Fruit fly (Drosophila melanogaster) whole organism, embryonic: ENCODE measurements around the gene CG12177.

Experiments used
- Ada2b ChIP-seq: fragments of 200-800 bp; sonication (Bioruptor generic); IDR thresholded peaks from 2 replicates; pipeline ENCODE4 v1.3.6; 2022; ENCODE audit warnings: missing biosample characterization, missing genetic modification characterization
- Atf3 ChIP-seq: fragments of 200-800 bp; sonication (Bioruptor generic); optimal IDR thresholded peaks from 3 replicates; lab custom pipeline; 2016; ENCODE audit warnings: missing biosample characterization, missing genetic modification characterization
- BtbVII ChIP-seq: fragments of 200-800 bp; sonication (Bioruptor generic); optimal IDR thresholded peaks from 3 replicates; lab custom pipeline; 2017; ENCODE audit warnings: missing biosample characterization, mild to moderate bottlenecking, missing genetic modification characterization
- C15 ChIP-seq: fragments of 200-800 bp; sonication (Bioruptor generic); IDR thresholded peaks from 3 replicates; pipeline ENCODE4 v1.3.6; 2022; ENCODE audit warnings: missing biosample characterization, missing genetic modification characterization
- CG10979 ChIP-seq: fragments of 200-800 bp; sonication (Bioruptor generic); optimal IDR thresholded peaks from 2 replicates; lab custom pipeline; 2018; ENCODE audit warnings: missing biosample characterization, mild to moderate bottlenecking, missing genetic modification characterization, moderate library complexity
- CG11085 ChIP-seq: fragments of 200-800 bp; sonication (Bioruptor generic); IDR thresholded peaks from 2 replicates; pipeline ENCODE4 v1.3.6; 2022; ENCODE audit warnings: missing biosample characterization, missing genetic modification characterization
- CG12219 ChIP-seq: fragments of 200-800 bp; sonication (Bioruptor generic); optimal IDR thresholded peaks from 3 replicates; lab custom pipeline; 2018; ENCODE audit warnings: missing biosample characterization, mild to moderate bottlenecking, missing genetic modification characterization
- CG1233 ChIP-seq: fragments of 200-800 bp; sonication (Bioruptor generic); optimal IDR thresholded peaks from 4 replicates; lab custom pipeline; 2018; ENCODE audit warnings: missing biosample characterization, mild to moderate bottlenecking, missing genetic modification characterization
- CG13287 ChIP-seq: fragments of 200-800 bp; sonication (Bioruptor generic); IDR thresholded peaks from 2 replicates; pipeline ENCODE4 v1.3.6; 2022; ENCODE audit warnings: missing biosample characterization, missing genetic modification characterization; ENCODE audit not compliant: partially characterized antibody
- CG13894 ChIP-seq: fragments of 200-800 bp; sonication (Bioruptor generic); optimal IDR thresholded peaks from 3 replicates; lab custom pipeline; 2018; ENCODE audit warnings: missing biosample characterization, mild to moderate bottlenecking, missing genetic modification characterization, moderate library complexity
- CG14667 ChIP-seq: fragments of 200-800 bp; sonication (Bioruptor generic); IDR thresholded peaks from 2 replicates; pipeline ENCODE4 v1.3.6; 2022; ENCODE audit warnings: missing biosample characterization, missing genetic modification characterization
- CG17328 ChIP-seq: fragments of 200-800 bp; sonication (Bioruptor generic); IDR thresholded peaks from 2 replicates; pipeline ENCODE4 v1.3.6; 2022; ENCODE audit warnings: missing biosample characterization, missing genetic modification characterization
- CG18262 ChIP-seq: fragments of 200-800 bp; optimal IDR thresholded peaks from 3 replicates; lab custom pipeline; 2019; ENCODE audit warnings: missing biosample characterization, mild to moderate bottlenecking, missing genetic modification characterization, moderate library complexity
- CG2199 ChIP-seq: fragments of 200-800 bp; sonication (Bioruptor generic); IDR thresholded peaks from 3 replicates; pipeline ENCODE4 v1.3.6; 2022; ENCODE audit warnings: missing biosample characterization, missing genetic modification characterization
- CG2678 ChIP-seq: fragments of 200-800 bp; sonication (Bioruptor generic); optimal IDR thresholded peaks from 3 replicates; lab custom pipeline; 2019; ENCODE audit warnings: missing biosample characterization, mild to moderate bottlenecking, missing genetic modification characterization, moderate library complexity
- CG2712 ChIP-seq: fragments of 200-800 bp; optimal IDR thresholded peaks from 3 replicates; lab custom pipeline; 2019; ENCODE audit warnings: missing biosample characterization, mild to moderate bottlenecking, missing genetic modification characterization, moderate library complexity
- CG3065 ChIP-seq: fragments of 200-800 bp; sonication (Bioruptor generic); optimal IDR thresholded peaks from 2 replicates; lab custom pipeline; 2016; ENCODE audit warnings: missing biosample characterization, missing genetic modification characterization
- CG33557 ChIP-seq: fragments of 200-800 bp; sonication (Bioruptor generic); optimal IDR thresholded peaks from 2 replicates; lab custom pipeline; 2019; ENCODE audit warnings: missing biosample characterization, mild to moderate bottlenecking, missing genetic modification characterization, moderate library complexity
- CG4360 ChIP-seq: fragments of 200-800 bp; sonication (Bioruptor generic); IDR thresholded peaks from 2 replicates; pipeline ENCODE4 v1.3.6; 2022; ENCODE audit warnings: missing biosample characterization, missing genetic modification characterization
- CG4820 ChIP-seq: fragments of 200-800 bp; sonication (Bioruptor generic); optimal IDR thresholded peaks from 3 replicates; lab custom pipeline; 2016; ENCODE audit warnings: missing biosample characterization, missing genetic modification characterization
- CG7928 ChIP-seq: fragments of 200-800 bp; sonication (Bioruptor generic); optimal IDR thresholded peaks from 2 replicates; lab custom pipeline; 2017; ENCODE audit warnings: missing biosample characterization, mild to moderate bottlenecking, missing genetic modification characterization
- D19A ChIP-seq: fragments of 200-800 bp; optimal IDR thresholded peaks from 3 replicates; lab custom pipeline; 2019; ENCODE audit warnings: missing biosample characterization, mild to moderate bottlenecking, missing genetic modification characterization, moderate library complexity
- Dbx ChIP-seq: fragments of 200-800 bp; sonication (Bioruptor generic); IDR thresholded peaks from 3 replicates; pipeline ENCODE4 v1.3.6; 2022; ENCODE audit warnings: missing biosample characterization, missing genetic modification characterization
- Elba2 ChIP-seq: fragments of 200-800 bp; sonication (Bioruptor generic); optimal IDR thresholded peaks from 3 replicates; lab custom pipeline; 2016; ENCODE audit warnings: missing biosample characterization, missing genetic modification characterization
- Hmr ChIP-seq: fragments of 200-800 bp; sonication (Bioruptor generic); optimal IDR thresholded peaks from 3 replicates; lab custom pipeline; 2017; ENCODE audit warnings: mild to moderate bottlenecking, missing biosample characterization, missing genetic modification reagents, missing genetic modification characterization
- Hr39 ChIP-seq: fragments of >200 bp; optimal IDR thresholded peaks from 2 replicates; lab custom pipeline; 2017
- Kr ChIP-seq: fragments of 200-800 bp; sonication (Bioruptor generic); optimal IDR thresholded peaks from 2 replicates; lab custom pipeline; 2017; ENCODE audit warnings: missing biosample characterization, mild to moderate bottlenecking, missing genetic modification characterization
- MBD-R2 ChIP-seq: fragments of 200-800 bp; sonication (Bioruptor generic); IDR thresholded peaks from 2 replicates; pipeline ENCODE4 v1.3.6; 2022; ENCODE audit warnings: missing biosample characterization, missing genetic modification characterization
- Poxn ChIP-seq: fragments of 200-800 bp; sonication (Bioruptor generic); IDR thresholded peaks from 2 replicates; pipeline ENCODE4 v1.3.6; 2022; ENCODE audit warnings: missing biosample characterization, missing genetic modification characterization
- Sry-β ChIP-seq: fragments of 200-800 bp; sonication (Bioruptor generic); optimal IDR thresholded peaks from 2 replicates; lab custom pipeline; 2018; ENCODE audit warnings: missing biosample characterization, mild to moderate bottlenecking, missing genetic modification characterization, moderate library complexity
- Taf1 ChIP-seq: fragments of 200-800 bp; sonication (Bioruptor generic); IDR thresholded peaks from 2 replicates; pipeline ENCODE4 v1.3.6; 2022; ENCODE audit warnings: missing biosample characterization, missing genetic modification characterization
- ac ChIP-seq: fragments of 200-800 bp; sonication (Bioruptor generic); optimal IDR thresholded peaks from 3 replicates; lab custom pipeline; 2017; ENCODE audit warnings: missing biosample characterization, mild to moderate bottlenecking, missing genetic modification characterization
- bbx ChIP-seq: fragments of 200-800 bp; sonication (Bioruptor generic); IDR thresholded peaks from 2 replicates; pipeline ENCODE4 v1.3.6; 2022; ENCODE audit warnings: missing biosample characterization, missing genetic modification characterization; ENCODE audit not compliant: partially characterized antibody
- bcd ChIP-seq: fragments of 200-800 bp; sonication (Bioruptor generic); optimal IDR thresholded peaks from 2 replicates; lab custom pipeline; 2017; ENCODE audit warnings: missing biosample characterization, mild to moderate bottlenecking, missing genetic modification characterization
- br ChIP-seq: fragments of >200 bp; optimal IDR thresholded peaks from 2 replicates; lab custom pipeline; 2017
- da ChIP-seq: fragments of 200-800 bp; sonication (Bioruptor generic); optimal IDR thresholded peaks from 2 replicates; lab custom pipeline; 2016; ENCODE audit warnings: missing biosample characterization, missing genetic modification characterization
- her ChIP-seq: fragments of 200-800 bp; sonication (Bioruptor generic); optimal IDR thresholded peaks from 2 replicates; lab custom pipeline; 2016; ENCODE audit warnings: missing biosample characterization, missing genetic modification characterization
- nmo ChIP-seq: fragments of 200-800 bp; sonication (Bioruptor generic); optimal IDR thresholded peaks from 2 replicates; lab custom pipeline; 2018; ENCODE audit warnings: missing biosample characterization, mild to moderate bottlenecking, missing genetic modification characterization, moderate library complexity
- oc ChIP-seq: fragments of 200-800 bp; sonication (Bioruptor generic); optimal IDR thresholded peaks from 2 replicates; lab custom pipeline; 2018; ENCODE audit warnings: missing biosample characterization, mild to moderate bottlenecking, missing genetic modification characterization, moderate library complexity
- psq ChIP-seq: fragments of 200-800 bp; sonication (Bioruptor generic); optimal IDR thresholded peaks from 2 replicates; lab custom pipeline; 2017; ENCODE audit warnings: missing biosample characterization, missing genetic modification characterization
- pzg ChIP-seq: fragments of 200-800 bp; sonication (Bioruptor generic); optimal IDR thresholded peaks from 3 replicates; lab custom pipeline; 2018; ENCODE audit warnings: missing biosample characterization, mild to moderate bottlenecking, missing genetic modification characterization, moderate library complexity
- ranshi ChIP-seq: fragments of 200-800 bp; sonication (Bioruptor generic); IDR thresholded peaks from 2 replicates; pipeline ENCODE4 v1.3.6; 2022; ENCODE audit warnings: missing biosample characterization, missing genetic modification characterization
- ro ChIP-seq: fragments of 200-800 bp; sonication (Bioruptor generic); IDR thresholded peaks from 2 replicates; pipeline ENCODE4 v1.3.6; 2022; ENCODE audit warnings: missing biosample characterization, missing genetic modification characterization
- row ChIP-seq: fragments of 200-800 bp; sonication (Bioruptor generic); IDR thresholded peaks from 3 replicates; pipeline ENCODE4 v1.3.6; 2022; ENCODE audit warnings: missing biosample characterization, missing genetic modification characterization
- sug ChIP-seq: fragments of 200-800 bp; optimal IDR thresholded peaks from 2 replicates; lab custom pipeline; 2019; ENCODE audit warnings: missing biosample characterization, mild to moderate bottlenecking, missing genetic modification characterization, moderate library complexity
- tio ChIP-seq: fragments of 200-800 bp; sonication (Bioruptor generic); optimal IDR thresholded peaks from 2 replicates; lab custom pipeline; 2017; ENCODE audit warnings: missing biosample characterization, missing genetic modification characterization, inconsistent platforms
- tup ChIP-seq: fragments of 200-800 bp; sonication (Bioruptor generic); optimal IDR thresholded peaks from 2 replicates; lab custom pipeline; 2016; ENCODE audit warnings: missing biosample characterization, mild to moderate bottlenecking, missing genetic modification characterization, moderate library complexity
- twi ChIP-seq: fragments of 200-800 bp; optimal IDR thresholded peaks from 2 replicates; lab custom pipeline; 2019; ENCODE audit warnings: missing biosample characterization, mild to moderate bottlenecking, missing genetic modification characterization, moderate library complexity
- usp ChIP-seq: fragments of >200 bp; optimal IDR thresholded peaks from 2 replicates; lab custom pipeline; 2017; ENCODE audit warnings: missing biosample characterization, missing genetic modification characterization
- yki ChIP-seq: fragments of >200 bp; optimal IDR thresholded peaks from 3 replicates; lab custom pipeline; 2018
- z ChIP-seq: fragments of 200-800 bp; sonication (Bioruptor generic); IDR thresholded peaks from 3 replicates; pipeline ENCODE4 v1.3.6; 2022; ENCODE audit warnings: missing biosample characterization, missing genetic modification characterization

The CG12177 gene

DNA sequence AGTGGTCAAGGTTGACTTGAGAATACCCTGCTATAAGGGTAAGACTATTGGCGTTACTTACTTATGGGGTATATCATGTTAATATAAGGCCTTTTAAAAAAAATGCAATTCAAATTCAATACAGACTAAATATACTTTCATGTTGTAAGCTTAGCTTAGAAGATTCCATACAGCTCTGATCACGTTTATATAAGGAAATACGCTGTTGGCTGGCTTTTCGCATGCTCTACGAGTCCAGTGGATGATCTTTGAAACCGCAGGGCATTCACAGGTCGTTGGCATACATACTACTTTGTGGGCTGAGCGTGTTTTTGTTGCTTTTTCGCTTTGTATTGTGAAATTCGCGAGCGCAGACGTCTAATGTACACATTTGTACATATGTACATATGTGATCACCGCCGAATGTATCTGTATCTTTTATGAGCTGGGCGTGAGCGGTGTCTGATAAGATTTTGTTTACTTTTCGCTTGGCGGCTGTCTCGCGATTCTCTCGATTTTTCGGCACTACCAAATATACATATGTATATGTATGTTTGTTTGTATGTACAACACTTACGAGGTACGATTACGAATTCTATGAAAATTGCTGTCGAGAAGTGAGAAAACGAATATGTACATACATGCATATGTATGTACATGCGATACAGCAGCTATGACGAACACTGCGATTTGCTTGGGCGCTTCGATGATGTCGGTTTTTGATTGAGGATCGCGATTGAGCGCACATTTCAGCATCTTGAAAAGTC, 45.9 kb downstream of the CG12177 start (continued):
- TF ChIP-seq CG1233 (GFP tag; lab: Kevin White, UChicago) (peak; percentile 32), CG10979 (tag; lab: Kevin White, UChicago) (no peak), Ada2b (GFP tag; lab: Robert Waterston, UW) (no peak), CG14667 (GFP tag; lab: Robert Waterston, UW) (no peak), bbx (GFP tag; lab: Robert Waterston, UW) (no peak), Hr39 (no peak), yki (lab: Kevin White, UChicago) (no peak), ranshi (GFP tag; lab: Robert Waterston, UW) (peak; percentile 18; the same call in 1 of the 2 replicates), CG11085 (0 out of 2 replicates have a peak, but pooled peaks have one; percentile 31), Hmr (GFP tag; lab: Kevin White, UChicago) (peak; percentile 81), CG2678 (tag; lab: Kevin White, UChicago) (peak; percentile 68), CG13894 (peak; percentile 63), MBD-R2 (GFP tag; lab: Robert Waterston, UW) (no peak; the same call in 1 of the 2 replicates), Taf1 (GFP tag; lab: Robert Waterston, UW) (0 out of 2 replicates have a peak, but pooled peaks have one; percentile 10), Kr (no peak), twi (tag; lab: Kevin White, UChicago) (peak; percentile 1), da (GFP tag; lab: Kevin White, UChicago) (peak; percentile 35), CG2199 (GFP tag; lab: Robert Waterston, UW) (no peak), br (no peak), CG33557 (GFP tag; lab: Kevin White, UChicago) (peak; percentile 3), bcd (GFP tag; lab: Kevin White, UChicago) (peak; percentile 33), CG13287 (no peak), BtbVII (GFP tag; lab: Kevin White, UChicago) (peak; percentile 57), CG18262 (tag; lab: Kevin White, UChicago) (peak; percentile 18), her (GFP tag; lab: Kevin White, UChicago) (peak; percentile 51), psq (no peak), z (GFP tag; lab: Robert Waterston, UW) (peak; percentile 61; the same call in 1 of the 3 replicates), ac (peak; percentile 18), C15 (no peak), usp (GFP tag; lab: Kevin White, UChicago) (no peak), row (GFP tag; lab: Robert Waterston, UW) (peak; percentile 78), oc (no peak), CG4820 (GFP tag; lab: Kevin White, UChicago) (no peak), tio (GFP tag; lab: Kevin White, UChicago) (no peak), Sry-β (GFP tag; lab: Kevin White, UChicago) (no peak), sug (tag; lab: Kevin White, UChicago) (peak; percentile 63), Poxn (GFP tag; lab: Robert Waterston, UW) (no peak), Dbx (0 out of 3 replicates have a peak, but pooled peaks have one; percentile 49), CG4360 (GFP tag; lab: Robert Waterston, UW) (no peak), CG17328 (GFP tag; lab: Robert Waterston, UW) (no peak), D19A (peak; percentile 90), CG12219 (peak; percentile 13), tup (GFP tag; lab: Kevin White, UChicago) (peak; percentile 6), CG7928 (GFP tag; lab: Kevin White, UChicago) (no peak), CG3065 (no peak), CG2712 (tag; lab: Kevin White, UChicago) (peak; percentile 3), pzg (no peak), Elba2 (GFP tag; lab: Kevin White, UChicago) (no peak), ro (GFP tag; lab: Robert Waterston, UW) (no peak), nmo (peak; percentile 19), Atf3 (GFP tag; lab: Kevin White, UChicago) (peak; percentile 25)
